Worm (Caenorhabditis elegans) whole organism, L1 larva: ENCODE data around the gene EGAP5.1.

Experiments used
- C16A3.4 ChIP-seq: fragments of 150-350 bp; optimal IDR thresholded peaks from 2 replicates; lab custom pipeline; 2014; ENCODE audit warnings: missing biosample characterization, missing genetic modification characterization
- alr-1 ChIP-seq: fragments of 200-800 bp; sonication (Bioruptor generic); optimal IDR thresholded peaks from 2 replicates; lab custom pipeline; 2018; ENCODE audit warnings: borderline replicate concordance, mild to moderate bottlenecking, missing genetic modification characterization, missing compliant biosample characterization
- blmp-1 ChIP-seq: fragments of 150-350 bp; optimal IDR thresholded peaks from 2 replicates; lab custom pipeline; 2014; ENCODE audit warnings: missing biosample characterization, missing genetic modification characterization
- ceh-63 ChIP-seq: fragments of 200-800 bp; sonication (Bioruptor generic); optimal IDR thresholded peaks from 2 replicates; lab custom pipeline; 2018; ENCODE audit warnings: mild to moderate bottlenecking, missing genetic modification characterization, missing compliant biosample characterization
- ceh-82 ChIP-seq, 3 experiments: fragments of 150-350 bp in 1 of 3; sonication (generic microtip) in 2 of 3; optimal IDR thresholded peaks; 2 replicates each; lab custom pipeline; 2014 to 2017; ENCODE audit warnings: missing biosample characterization in 3 of 3, missing genetic modification characterization in 3 of 3
- ces-1 ChIP-seq: fragments of 150-350 bp; optimal IDR thresholded peaks from 2 replicates; lab custom pipeline; 2014; ENCODE audit warnings: missing biosample characterization, missing genetic modification reagents, missing genetic modification characterization
- dpl-1 ChIP-seq, 3 experiments: fragments of 150-350 bp in 2 of 3; sonication (generic microtip) in 1 of 3; optimal IDR thresholded peaks; 2 replicates each; lab custom pipeline; 2014 to 2017; ENCODE audit warnings: missing biosample characterization in 3 of 3, missing genetic modification characterization in 3 of 3, missing genetic modification reagents in 3 of 3
- dsc-1 ChIP-seq: sonication (generic microtip); optimal IDR thresholded peaks from 2 replicates; lab custom pipeline; 2016; ENCODE audit warnings: mild to moderate bottlenecking, missing genetic modification characterization, missing compliant biosample characterization
- efl-1 ChIP-seq, 4 experiments: fragments of 150-350 bp; optimal IDR thresholded peaks in 3 of 4; peaks in 1 of 4; 1 replicate in 1 of 4; 2 replicates in 3 of 4; lab custom pipeline; 2014; ENCODE audit warnings: missing biosample characterization in 2 of 4, missing genetic modification characterization in 2 of 4, missing genetic modification reagents in 2 of 4
- efl-3 ChIP-seq: fragments of 200-800 bp; sonication (Bioruptor generic); optimal IDR thresholded peaks from 2 replicates; lab custom pipeline; 2018; ENCODE audit warnings: mild to moderate bottlenecking, missing genetic modification characterization, missing compliant biosample characterization
- egl-13 ChIP-seq: sonication (generic microtip); optimal IDR thresholded peaks from 2 replicates; lab custom pipeline; 2016; ENCODE audit warnings: missing genotype, missing genetic modification reagents, missing genetic modification characterization, missing compliant biosample characterization
- ets-5 ChIP-seq: fragments of 200-800 bp; sonication (Bioruptor generic); IDR thresholded peaks from 2 replicates; pipeline ENCODE4 v1.3.6; 2022; ENCODE audit warnings: missing genetic modification characterization, missing compliant biosample characterization
- fkh-10 ChIP-seq: sonication (generic microtip); optimal IDR thresholded peaks from 2 replicates; lab custom pipeline; 2017; ENCODE audit warnings: missing biosample characterization, missing genetic modification reagents, missing genetic modification characterization
- fkh-4 ChIP-seq: sonication (generic microtip); optimal IDR thresholded peaks from 2 replicates; lab custom pipeline; 2016; ENCODE audit warnings: missing compliant biosample characterization, missing genetic modification characterization, borderline replicate concordance
- grh-1 ChIP-seq: fragments of 200-800 bp; sonication (Bioruptor generic); IDR thresholded peaks from 2 replicates; pipeline ENCODE4 v1.3.6; 2022; ENCODE audit warnings: missing genetic modification reagents, missing genetic modification characterization, missing compliant biosample characterization
- hlh-17 ChIP-seq: fragments of 200-800 bp; sonication (Bioruptor generic); optimal IDR thresholded peaks from 2 replicates; lab custom pipeline; 2018; ENCODE audit warnings: missing genetic modification characterization, mild to moderate bottlenecking, missing compliant biosample characterization, moderate library complexity, borderline replicate concordance
- hpl-2 ChIP-seq: fragments of 150-350 bp; optimal IDR thresholded peaks from 2 replicates; lab custom pipeline; 2014; ENCODE audit warnings: missing biosample characterization, missing genetic modification reagents, missing genetic modification characterization
- jun-1 ChIP-seq: fragments of 150-350 bp; optimal IDR thresholded peaks from 2 replicates; lab custom pipeline; 2014; ENCODE audit warnings: missing biosample characterization, missing genetic modification reagents, missing genetic modification characterization
- lin-14 ChIP-seq: fragments of 200-800 bp; sonication (Bioruptor generic); optimal IDR thresholded peaks from 2 replicates; lab custom pipeline; 2018; ENCODE audit warnings: mild to moderate bottlenecking, missing genetic modification characterization, moderate library complexity, missing compliant biosample characterization
- lin-15B ChIP-seq: fragments of 150-350 bp; sonication (generic microtip); optimal IDR thresholded peaks from 3 replicates; lab custom pipeline; 2014; ENCODE audit warnings: missing biosample characterization, missing genetic modification characterization
- lin-35 ChIP-seq, 2 experiments: fragments of 150-350 bp; optimal IDR thresholded peaks; 2 replicates each; lab custom pipeline; 2014; ENCODE audit warnings: missing biosample characterization in 2 of 2, missing genetic modification characterization in 2 of 2, missing genetic modification reagents in 2 of 2
- lin-39 ChIP-seq: fragments of 150-350 bp; optimal IDR thresholded peaks from 2 replicates; lab custom pipeline; 2014; ENCODE audit warnings: missing biosample characterization, missing genetic modification reagents, missing genetic modification characterization
- lir-3 ChIP-seq: sonication (generic microtip); optimal IDR thresholded peaks from 2 replicates; lab custom pipeline; 2016; ENCODE audit warnings: mild to moderate bottlenecking, missing genetic modification characterization, moderate library complexity, missing compliant biosample characterization; ENCODE audit not compliant: poor library complexity
- lsy-2 ChIP-seq, 2 experiments: fragments of 150-350 bp; optimal IDR thresholded peaks; 2 replicates each; lab custom pipeline; 2014; ENCODE audit warnings: missing biosample characterization in 2 of 2, missing genetic modification characterization in 2 of 2
- mep-1 ChIP-seq: fragments of 150-350 bp; optimal IDR thresholded peaks from 2 replicates; lab custom pipeline; 2014; ENCODE audit warnings: missing biosample characterization, missing genetic modification characterization
- nhr-19 ChIP-seq: fragments of 200-800 bp; sonication (Bioruptor generic); conservative IDR thresholded peaks from 2 replicates; pipeline ENCODE4 v1.3.6; 2022; ENCODE audit warnings: missing genetic modification characterization, missing compliant biosample characterization
- nhr-28 ChIP-seq: fragments of 150-350 bp; optimal IDR thresholded peaks from 2 replicates; lab custom pipeline; 2014; ENCODE audit warnings: missing biosample characterization, missing genetic modification characterization
- nhr-47 ChIP-seq: sonication (generic microtip); optimal IDR thresholded peaks from 2 replicates; lab custom pipeline; 2016; ENCODE audit warnings: mild to moderate bottlenecking, missing genetic modification characterization, moderate library complexity, missing compliant biosample characterization
- nhr-71 ChIP-seq: sonication (generic microtip); optimal IDR thresholded peaks from 2 replicates; lab custom pipeline; 2016; ENCODE audit warnings: mild to moderate bottlenecking, missing genetic modification characterization, moderate library complexity, missing compliant biosample characterization
- nhr-90 ChIP-seq: sonication (generic microtip); optimal IDR thresholded peaks from 2 replicates; lab custom pipeline; 2016; ENCODE audit warnings: mild to moderate bottlenecking, missing genetic modification characterization, missing compliant biosample characterization; ENCODE audit not compliant: poor library complexity
- pag-3 ChIP-seq: sonication (generic microtip); optimal IDR thresholded peaks from 2 replicates; lab custom pipeline; 2017; ENCODE audit warnings: missing genetic modification characterization, mild to moderate bottlenecking, missing compliant biosample characterization, antibody characterized with exemption, borderline replicate concordance; ENCODE audit not compliant: insufficient read depth
- rnt-1 ChIP-seq: sonication (generic microtip); optimal IDR thresholded peaks from 2 replicates; lab custom pipeline; 2016; ENCODE audit warnings: mild to moderate bottlenecking, missing genetic modification characterization, moderate library complexity, missing compliant biosample characterization
- skn-1 ChIP-seq: fragments of 150-350 bp; optimal IDR thresholded peaks from 2 replicates; lab custom pipeline; 2014; ENCODE audit warnings: missing biosample characterization, missing genetic modification characterization
- snpc-4 ChIP-seq: fragments of 150-350 bp; optimal IDR thresholded peaks from 2 replicates; lab custom pipeline; 2014; ENCODE audit warnings: missing biosample characterization, missing genetic modification characterization
- swsn-7 ChIP-seq: sonication (generic microtip); optimal IDR thresholded peaks from 2 replicates; lab custom pipeline; 2016; ENCODE audit warnings: missing genetic modification characterization, missing compliant biosample characterization
- tlp-1 ChIP-seq: fragments of 150-350 bp; optimal IDR thresholded peaks from 2 replicates; lab custom pipeline; 2014; ENCODE audit warnings: missing biosample characterization, missing genetic modification characterization
- unc-130 ChIP-seq: fragments of 150-350 bp; optimal IDR thresholded peaks from 2 replicates; lab custom pipeline; 2017; ENCODE audit warnings: missing biosample characterization, missing genetic modification characterization, inconsistent platforms
- unc-98 ChIP-seq: fragments of 200-800 bp; sonication (Bioruptor generic); IDR thresholded peaks from 2 replicates; pipeline ENCODE4 v1.3.6; 2022; ENCODE audit warnings: missing genetic modification characterization, missing compliant biosample characterization
- xbp-1 ChIP-seq: sonication (generic microtip); optimal IDR thresholded peaks from 2 replicates; lab custom pipeline; 2016; ENCODE audit warnings: missing genetic modification characterization, missing compliant biosample characterization
- zip-4 ChIP-seq: fragments of 200-800 bp; sonication (Bioruptor generic); optimal IDR thresholded peaks from 2 replicates; lab custom pipeline; 2018; ENCODE audit warnings: mild to moderate bottlenecking, missing genetic modification characterization, moderate library complexity, missing compliant biosample characterization
- ztf-11 ChIP-seq, 2 experiments: sonication (generic microtip); optimal IDR thresholded peaks; 2 replicates each; lab custom pipeline; 2016 to 2017; ENCODE audit warnings: missing genetic modification characterization in 2 of 2, missing biosample characterization in 1 of 2, missing compliant biosample characterization in 1 of 2

Gene EGAP5.1

DNA sequence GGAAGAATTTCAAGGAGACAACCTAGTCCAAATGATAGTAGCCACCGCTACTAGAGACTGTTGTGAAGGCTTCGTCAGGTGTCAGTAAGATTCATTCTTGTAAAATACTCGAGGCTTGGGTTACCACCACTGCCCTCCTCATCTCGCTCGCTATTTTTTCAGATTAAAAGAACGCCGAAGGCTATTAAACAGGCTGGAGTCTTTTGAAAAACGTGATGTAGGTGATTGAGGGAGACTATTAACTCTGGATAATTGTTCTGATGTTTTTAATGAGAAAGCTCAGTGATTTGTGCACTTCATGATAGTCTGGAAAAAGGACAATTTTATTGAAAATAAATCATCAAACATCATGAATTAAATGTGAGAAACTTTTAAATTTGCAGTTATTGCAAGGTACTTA is 26.1 kb downstream of the EGAP5.1 start, which contains the start of gene zig-6:
Gene zig-6, minus strand, starts transcription at position 101 of the 400 bp plus-strand sequence.
- TF ChIP-seq ceh-63 (no peak), unc-130 (tag; lab: Kevin White, UChicago) (no peak), nhr-90 (tag; lab: Kevin White, UChicago) (no peak), rnt-1 (peak; percentile 39), blmp-1 (tag; lab: Kevin White, UChicago) (no peak), xbp-1 (tag; lab: Kevin White, UChicago) (no peak), alr-1 (no peak), hlh-17 (no peak), efl-1 (optimal IDR thresholded peaks at IDR 0.05; lab: Kevin White, UChicago) (no peak), efl-1 (GFP tag; optimal IDR thresholded peaks at IDR 0.05 in 1 of 2; lab: Kevin White, UChicago) (no peak)

DNA sequence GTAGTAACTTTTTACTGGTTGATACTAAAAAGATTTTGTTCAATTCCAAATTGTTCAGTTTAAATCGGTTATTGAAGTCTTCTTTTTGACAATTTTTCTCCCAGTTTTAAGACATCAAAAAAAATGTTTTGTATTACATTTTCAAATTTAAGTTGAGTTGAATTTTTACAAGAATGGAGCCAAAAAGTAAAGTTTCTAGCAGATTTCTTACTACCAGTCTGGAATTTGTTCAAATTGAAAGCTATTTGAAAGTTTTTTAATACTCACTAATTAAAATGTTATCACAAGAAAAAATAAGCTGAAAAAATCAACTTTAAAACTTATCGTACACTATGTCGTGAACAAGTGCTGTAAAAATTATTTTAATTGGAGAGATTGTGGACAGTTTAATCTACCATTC is 27.2 kb downstream of the EGAP5.1 start:
- TF ChIP-seq nhr-28 (tag; lab: Kevin White, UChicago) (no peak), ceh-63 (no peak), nhr-19 (GFP tag; lab: Robert Waterston, UW) (no peak), nhr-90 (tag; lab: Kevin White, UChicago) (no peak), ceh-82 (tag; optimal IDR thresholded peaks at IDR 0.05; lab: Kevin White, UChicago) (no peak), ces-1 (GFP tag; lab: Kevin White, UChicago) (no peak), hpl-2 (GFP tag; lab: Kevin White, UChicago) (no peak), efl-3 (GFP tag; lab: Kevin White, UChicago) (no peak), jun-1 (tag; lab: Kevin White, UChicago) (no peak), alr-1 (no peak), swsn-7 (tag; lab: Kevin White, UChicago) (no peak), egl-13 (tag; lab: Kevin White, UChicago) (no peak)

DNA sequence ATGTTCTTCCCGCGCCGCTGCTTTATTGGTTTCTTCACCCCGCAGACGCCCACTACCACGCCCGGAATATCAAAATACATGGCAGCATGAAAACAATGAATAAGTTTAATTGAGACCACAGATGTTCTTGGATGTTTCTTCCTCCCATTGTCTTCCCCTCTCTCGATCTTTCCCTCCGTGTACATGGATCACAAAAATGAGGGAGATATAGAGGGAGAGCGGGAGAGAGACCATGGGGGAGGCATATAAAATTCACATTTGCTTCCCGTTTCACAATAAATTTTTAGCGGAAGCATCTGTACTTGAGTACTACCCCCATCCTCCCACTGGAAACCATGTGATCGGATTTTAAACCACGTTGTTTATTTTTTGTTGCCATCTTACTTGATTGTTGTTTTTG is 30.5 kb downstream of the EGAP5.1 start:
- TF ChIP-seq ceh-82 (tag; optimal IDR thresholded peaks at IDR 0.05; lab: Kevin White, UChicago) (no peak), lin-39 (no peak), lin-15B (tag; lab: Kevin White, UChicago) (no peak), dsc-1 (tag; lab: Kevin White, UChicago) (peak; percentile 94), grh-1 (GFP tag; lab: Robert Waterston, UW) (no peak), lin-14 (peak; percentile 18), fkh-4 (peak; percentile 64), efl-1 (optimal IDR thresholded peaks at IDR 0.05; lab: Kevin White, UChicago) (no peak), efl-1 (GFP tag; optimal IDR thresholded peaks at IDR 0.05 in 1 of 2; lab: Kevin White, UChicago) (peak in 1 of 2 experiments; percentile 18), ets-5 (GFP tag; lab: Robert Waterston, UW) (no peak), fkh-10 (GFP tag; lab: Kevin White, UChicago) (no peak)

DNA sequence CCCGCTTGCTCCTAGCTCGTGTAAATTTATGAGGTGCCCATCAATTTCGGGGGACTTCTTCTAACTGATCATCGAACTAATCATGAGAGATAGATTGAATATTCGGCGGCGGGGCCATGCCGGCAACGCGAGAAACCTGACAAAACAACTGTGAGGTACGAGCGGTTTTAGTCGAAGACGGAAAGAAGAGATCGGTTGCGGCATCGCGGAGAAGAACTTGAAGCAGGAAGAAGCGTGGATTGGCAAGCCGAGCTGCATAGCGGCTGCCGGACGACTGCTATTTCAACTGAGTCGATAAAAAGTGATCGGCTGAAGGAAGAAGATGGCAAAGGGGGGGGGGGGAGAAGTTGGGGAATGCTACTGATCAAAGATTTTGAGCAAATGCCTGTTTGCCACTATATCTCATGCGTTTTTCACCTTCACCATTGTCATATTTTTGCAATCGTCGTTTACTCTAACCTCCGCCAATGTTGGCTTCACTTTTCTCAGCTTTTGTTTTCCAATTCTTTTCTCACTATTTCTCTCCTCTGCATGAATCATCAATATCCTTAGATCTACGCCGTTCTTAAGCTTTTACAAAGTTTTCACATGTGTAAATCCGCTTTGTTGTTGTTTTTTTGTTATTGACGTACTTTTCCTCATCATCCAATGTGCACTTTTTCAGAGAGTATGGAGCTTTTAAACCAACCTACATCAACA is 32.8 kb downstream of the EGAP5.1 start, which contains the start of gene pqn-62:
Gene pqn-62, plus strand, starts transcription at position 649 of the 699 bp plus-strand sequence.
- TF ChIP-seq ztf-11 (tag; optimal IDR thresholded peaks at IDR 0.05; lab: Kevin White, UChicago) (no peak), lin-14 (peak; percentile 59), snpc-4 (tag; lab: Kevin White, UChicago) (no peak), lir-3 (tag; lab: Kevin White, UChicago) (no peak), dpl-1 (GFP tag; optimal IDR thresholded peaks at IDR 0.05; lab: Kevin White, UChicago) (no peak), mep-1 (tag; lab: Kevin White, UChicago) (no peak), efl-3 (GFP tag; lab: Kevin White, UChicago) (no peak), nhr-47 (no peak), lin-35 (GFP tag; optimal IDR thresholded peaks at IDR 0.05; lab: Kevin White, UChicago) (no peak), nhr-71 (tag; lab: Kevin White, UChicago) (peak; percentile 43), tlp-1 (no peak), dsc-1 (tag; lab: Kevin White, UChicago) (no peak), lsy-2 (tag; optimal IDR thresholded peaks at IDR 0.05; lab: Kevin White, UChicago) (no peak), skn-1 (tag; lab: Kevin White, UChicago) (no peak), unc-98 (no peak), nhr-19 (GFP tag; lab: Robert Waterston, UW) (no peak; the same call in 1 of the 2 replicates), zip-4 (GFP tag; lab: Kevin White, UChicago) (no peak), C16A3.4 (tag; lab: Kevin White, UChicago) (no peak), pag-3 (tag; lab: Kevin White, UChicago) (peak; percentile 65), lin-39 (no peak)
